Fruit fly (Drosophila melanogaster): ENCODE data around the gene CG13010.

CG13010 gene

DNA sequence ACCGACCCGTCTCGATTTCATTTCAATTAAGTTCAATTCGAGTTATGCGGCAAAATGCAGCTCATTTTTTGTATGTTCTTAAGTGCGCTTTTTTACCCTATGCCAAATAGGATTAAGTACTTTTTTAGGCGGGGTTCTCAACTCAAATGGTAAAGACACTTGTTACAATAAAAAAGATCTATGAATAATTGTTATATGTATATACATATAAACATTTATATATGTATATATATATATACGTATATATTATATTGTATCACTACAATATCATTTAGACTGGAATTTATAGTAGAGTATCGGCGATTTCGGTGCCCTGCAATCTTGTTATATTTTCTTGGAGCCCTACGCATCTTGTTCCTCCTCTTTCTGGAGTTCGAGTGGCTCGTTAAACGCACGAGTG lies 11.2 kb upstream of the CG13010 start (continued):
- TF ChIP-seq CG1621 (tag; optimal IDR thresholded peaks at IDR 0.05) (no peak), Sox15 (GFP tag; optimal IDR thresholded peaks at IDR 0.05) (no peak), CG3032 (tag; optimal IDR thresholded peaks at IDR 0.05) (peak; percentile 5), CG6808 (GFP tag; optimal IDR thresholded peaks at IDR 0.05) (no peak)

DNA sequence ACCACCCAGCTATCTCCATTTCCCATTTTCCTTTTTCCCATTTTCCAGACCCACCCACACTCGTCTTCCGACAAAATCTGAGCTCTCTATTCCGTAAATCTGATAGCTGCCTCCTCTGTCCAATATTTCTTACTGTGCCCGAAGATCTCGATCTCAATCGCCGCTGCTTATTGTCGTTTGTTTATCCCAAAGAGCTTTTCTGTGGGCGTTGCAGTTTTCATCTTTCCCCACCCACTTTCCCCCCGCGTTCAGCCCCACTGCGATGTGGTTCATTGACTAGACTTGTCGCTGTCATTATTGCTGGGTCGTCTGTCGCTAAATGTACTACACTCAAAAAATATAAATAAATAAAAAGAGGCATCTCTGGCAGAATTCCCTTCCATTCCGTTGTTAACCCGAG lies 10.6 kb upstream of the CG13010 start:
- TF ChIP-seq Blimp-1 (GFP tag; optimal IDR thresholded peaks at IDR 0.05) (no peak), Gug (GFP tag; IDR thresholded peaks at IDR 0.05) (no peak), CG10631 (GFP tag; optimal IDR thresholded peaks at IDR 0.05) (no peak), Hr38 (GFP tag; optimal IDR thresholded peaks at IDR 0.05) (no peak)

DNA sequence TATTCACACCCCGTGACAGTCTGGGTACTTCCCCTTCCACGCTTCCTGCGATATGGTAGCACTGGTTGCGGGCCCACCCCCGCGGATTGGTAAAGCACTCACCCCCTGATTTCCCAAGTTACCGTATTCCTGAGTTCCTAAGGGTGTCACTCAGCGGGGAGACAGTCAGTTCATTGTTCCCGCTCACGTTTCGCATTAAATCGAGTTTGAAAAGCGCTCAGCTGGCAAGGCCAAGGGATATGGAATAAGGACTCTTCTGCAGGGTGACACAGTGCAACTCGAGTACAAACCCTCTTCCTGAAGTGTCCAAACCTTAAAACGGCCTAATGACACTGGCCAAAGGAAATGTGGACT lies 9.3 kb upstream of the CG13010 start:
- no peak for TF ChIP-seq CG10669 (GFP tag; optimal IDR thresholded peaks at IDR 0.05)
- no peak for TF ChIP-seq CG1621 (tag; optimal IDR thresholded peaks at IDR 0.05)
- TF ChIP-seq CG8319 (GFP tag; optimal IDR thresholded peaks at IDR 0.05), result no peak
- no peak for TF ChIP-seq CG4318 (GFP tag; optimal IDR thresholded peaks at IDR 0.05)
- TF ChIP-seq CG11762 (GFP tag; optimal IDR thresholded peaks at IDR 0.05; ENCODE audit: insufficient read depth), result no peak
- TF ChIP-seq cyc (GFP tag; optimal IDR thresholded peaks at IDR 0.05), result no peak
- no peak for TF ChIP-seq net (GFP tag; optimal IDR thresholded peaks at IDR 0.05)
- no peak for TF ChIP-seq CG6854 (GFP tag; optimal IDR thresholded peaks at IDR 0.05)
- TF ChIP-seq Blimp-1 (GFP tag; optimal IDR thresholded peaks at IDR 0.05), result no peak
- no peak for TF ChIP-seq achi (GFP tag; optimal IDR thresholded peaks at IDR 0.05)
- no peak for TF ChIP-seq CG6808 (GFP tag; optimal IDR thresholded peaks at IDR 0.05)

DNA sequence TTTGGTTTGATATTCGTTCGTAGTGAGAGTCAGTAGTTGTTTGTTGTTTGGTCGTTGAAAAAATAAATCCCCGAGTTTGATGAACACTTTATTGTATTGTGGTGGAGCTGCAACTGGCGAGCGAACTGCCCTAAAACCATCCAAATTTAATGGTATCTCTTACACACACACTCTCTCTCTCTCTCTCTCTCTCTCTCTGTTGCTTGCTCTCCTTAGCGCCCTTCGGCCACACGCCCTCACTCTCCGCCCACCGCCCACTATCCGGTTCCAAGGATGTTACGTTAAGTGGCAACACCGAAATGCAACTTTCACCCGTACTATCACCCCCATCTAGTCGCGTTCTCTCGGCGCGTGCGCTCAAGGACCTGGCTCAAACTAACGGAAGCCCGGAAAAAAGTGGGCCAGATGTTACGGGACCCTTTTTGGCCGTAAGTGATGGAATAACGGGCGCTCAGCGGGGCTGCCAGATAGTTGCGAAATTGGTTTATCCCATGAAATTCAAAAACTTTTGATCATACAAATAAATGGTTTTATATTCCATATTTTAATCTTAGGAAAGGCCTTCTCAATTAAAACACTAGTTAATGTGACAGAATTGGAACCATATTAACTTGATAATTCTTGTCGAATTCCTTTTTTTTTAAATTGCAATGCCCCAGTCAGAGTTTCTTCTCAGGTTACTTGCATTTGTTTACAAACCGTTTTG lies 8.8 kb upstream of the CG13010 start:
- TF ChIP-seq vri (GFP tag; optimal IDR thresholded peaks at IDR 0.05) (no peak), CG7368 (GFP tag; optimal IDR thresholded peaks at IDR 0.05) (no peak), CG10631 (GFP tag; optimal IDR thresholded peaks at IDR 0.05) (no peak), eg (GFP tag; IDR thresholded peaks at IDR 0.05) (no peak), CG6792 (GFP tag; optimal IDR thresholded peaks at IDR 0.05) (no peak), net (GFP tag; optimal IDR thresholded peaks at IDR 0.05) (no peak), CG8119 (GFP tag; IDR thresholded peaks at IDR 0.05) (no peak), Smox (GFP tag; optimal IDR thresholded peaks at IDR 0.05) (no peak), topi (GFP tag; optimal IDR thresholded peaks at IDR 0.05) (no peak), salr (GFP tag; optimal IDR thresholded peaks at IDR 0.05) (no peak), fkh (GFP tag; optimal IDR thresholded peaks at IDR 0.05) (no peak)

DNA sequence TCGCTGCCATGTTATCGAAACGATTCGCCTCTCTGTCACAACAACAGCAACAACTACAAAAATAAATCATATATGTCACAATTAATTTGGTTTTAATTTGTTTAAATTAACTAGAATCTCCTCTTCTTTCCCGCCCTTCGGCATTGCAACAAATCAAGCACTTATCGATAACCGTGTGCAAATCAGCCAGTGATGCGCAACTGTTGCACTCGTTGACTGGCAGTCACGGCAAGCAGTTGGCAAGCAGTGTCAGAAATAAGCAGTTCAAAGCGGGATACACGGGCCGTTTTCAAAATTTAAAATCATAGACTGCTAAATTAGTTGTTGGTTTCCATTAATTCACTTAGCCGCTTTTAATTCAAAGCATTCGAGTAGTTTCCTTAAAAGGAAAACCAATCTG lies 5.0 kb upstream of the CG13010 start, which contains the start of gene Axs:
TSS of gene Axs (minus strand) at position 131 of the 400 bp plus-strand sequence.
- TF ChIP-seq pdm3 (GFP tag; optimal IDR thresholded peaks at IDR 0.05), result peak; percentile 5
- TF ChIP-seq Sox14 (GFP tag; optimal IDR thresholded peaks at IDR 0.05), result peak; percentile 35
- peak; percentile 21 for TF ChIP-seq Eip78C (GFP tag)
- TF ChIP-seq dsx (GFP tag; optimal IDR thresholded peaks at IDR 0.05; ENCODE audit: poor library complexity, severe bottlenecking), result peak; percentile 93
- TF ChIP-seq achi (GFP tag; optimal IDR thresholded peaks at IDR 0.05), result peak; percentile 29
- no peak for TF ChIP-seq esn (GFP tag; optimal IDR thresholded peaks at IDR 0.05)

DNA sequence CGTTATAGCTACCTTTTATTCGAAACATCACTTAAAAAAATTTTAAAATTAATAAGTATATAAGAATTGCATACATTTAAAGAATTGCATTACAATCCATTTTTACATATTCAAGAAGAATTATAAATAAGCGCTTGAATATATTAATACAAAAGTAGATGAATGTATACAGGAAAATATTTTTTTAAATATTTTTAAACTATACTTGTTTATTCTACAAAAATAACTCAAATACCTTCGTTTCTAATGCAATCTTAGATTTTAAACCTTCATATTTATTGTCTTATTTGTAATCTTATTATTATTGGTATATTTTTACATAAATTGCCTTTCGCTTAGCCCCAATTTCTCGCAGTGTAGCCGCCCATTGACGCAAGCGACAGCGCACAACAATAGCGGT lies 1.6 kb downstream of the CG13010 start:
- TF ChIP-seq CG6163 (GFP tag; IDR thresholded peaks at IDR 0.05), result 0 out of 3 replicates have a peak, but pooled peaks have one; percentile 28
- TF ChIP-seq eg (GFP tag; IDR thresholded peaks at IDR 0.05), result peak; percentile 41; the same call in 1 of the 3 replicates
- peak; percentile 66 for TF ChIP-seq svp (GFP tag)
- no peak for TF ChIP-seq CG1621 (tag; optimal IDR thresholded peaks at IDR 0.05)
- peak; percentile 62 for TF ChIP-seq Eip78C (GFP tag)
- TF ChIP-seq CG11902 (GFP tag; optimal IDR thresholded peaks at IDR 0.05), result no peak
- TF ChIP-seq Blimp-1 (GFP tag; optimal IDR thresholded peaks at IDR 0.05), result no peak
- TF ChIP-seq Met (GFP tag; optimal IDR thresholded peaks at IDR 0.05), result peak; percentile 13
- no peak for TF ChIP-seq CG7368 (GFP tag; optimal IDR thresholded peaks at IDR 0.05)
- TF ChIP-seq pdm3 (GFP tag; optimal IDR thresholded peaks at IDR 0.05), result no peak
- no peak for TF ChIP-seq Hr38 (GFP tag; optimal IDR thresholded peaks at IDR 0.05)
- peak; percentile 30 for TF ChIP-seq CG8632 (GFP tag; optimal IDR thresholded peaks at IDR 0.05)
- TF ChIP-seq dsx (GFP tag; optimal IDR thresholded peaks at IDR 0.05; ENCODE audit: poor library complexity, severe bottlenecking), result peak; percentile 4
- TF ChIP-seq CG10631 (GFP tag; optimal IDR thresholded peaks at IDR 0.05), result peak; percentile 17
- no peak for TF ChIP-seq Hr4 (GFP tag; optimal IDR thresholded peaks at IDR 0.05)
- TF ChIP-seq CG15336 (GFP tag; IDR thresholded peaks at IDR 0.05), result peak; percentile 49
- no peak for TF ChIP-seq Eip75B (GFP tag; optimal IDR thresholded peaks at IDR 0.05)
- TF ChIP-seq CG34406 (GFP tag; optimal IDR thresholded peaks at IDR 0.05), result peak; percentile 45
- no peak for TF ChIP-seq Lpt (GFP tag; optimal IDR thresholded peaks at IDR 0.05)
- peak; percentile 19 for TF ChIP-seq OdsH (GFP tag; optimal IDR thresholded peaks at IDR 0.05)

All from whole organism, prepupa.